Worm (Caenorhabditis elegans) whole organism, L4 larva: ENCODE results near the gene sri-39.

Experiments
- Y5F2A.4 ChIP-seq: fragments of 200-800 bp; sonication (Bioruptor generic); optimal IDR thresholded peaks from 2 replicates; lab custom pipeline; 2018; ENCODE audit warnings: mild to moderate bottlenecking, missing genetic modification characterization, missing compliant biosample characterization
- daf-16 ChIP-seq, 3 experiments: sonication (generic microtip); optimal IDR thresholded peaks; 2 replicates each; lab custom pipeline; 2016 to 2017; ENCODE audit warnings: missing genetic modification characterization in 3 of 3, missing genetic modification reagents in 3 of 3, mild to moderate bottlenecking in 2 of 3, missing compliant biosample characterization in 2 of 3, missing biosample characterization in 1 of 3, moderate library complexity in 1 of 3
- dpl-1 ChIP-seq: fragments of 150-350 bp; optimal IDR thresholded peaks from 2 replicates; lab custom pipeline; 2014; ENCODE audit warnings: missing biosample characterization, missing genetic modification reagents, missing genetic modification characterization
- duxl-1 ChIP-seq: sonication (generic microtip); optimal IDR thresholded peaks from 2 replicates; lab custom pipeline; 2016; ENCODE audit warnings: mild to moderate bottlenecking, missing genetic modification characterization, moderate library complexity, missing compliant biosample characterization; ENCODE audit not compliant: poor library complexity
- lin-38 ChIP-seq: fragments of 200-800 bp; sonication (Bioruptor generic); IDR thresholded peaks from 2 replicates; pipeline ENCODE4 v1.3.6; 2022; ENCODE audit warnings: missing genetic modification reagents, missing genetic modification characterization, missing compliant biosample characterization
- spr-1 ChIP-seq: sonication (generic microtip); optimal IDR thresholded peaks from 2 replicates; lab custom pipeline; 2016; ENCODE audit warnings: mild to moderate bottlenecking, missing genetic modification characterization, missing compliant biosample characterization

sri-39 gene

ce11 chrII:2637359-2637758 is 50.1 kb downstream of the sri-39 start, which contains the start of gene F22E5.21 (continued):
- no peak for TF ChIP-seq spr-1 (tag; lab: Kevin White, UChicago)
- no peak for TF ChIP-seq Y5F2A.4
- TF ChIP-seq duxl-1: no peak
- TF ChIP-seq, all 104 proteins: peak for 0

ce11 chrII:2638062-2638461 is 50.8 kb downstream of the sri-39 start, which contains the start of gene F22E5.9:
Gene F22E5.9 (plus strand): TSS chrII:2638388.
- TF ChIP-seq daf-16 (GFP tag; optimal IDR thresholded peaks at IDR 0.05; lab: Kevin White, UChicago) (no peak), daf-16 (tag; optimal IDR thresholded peaks at IDR 0.05; lab: Kevin White, UChicago) (no peak), dpl-1 (GFP tag; lab: Kevin White, UChicago) (peak; percentile 86), lin-38 (peak; percentile 89)
